Worm (Caenorhabditis elegans): ENCODE data around the gene F57A8.6.
"Not testable (repeated sequence)": the region's sequence is repeated elsewhere in the genome, so short reads cannot be mapped to it uniquely, and the experiment has no call there.

Gene F57A8.6

ce11 chrV:10058748-10059147 lies 14.9 kb downstream of the F57A8.6 start:
- TF ChIP-seq bed-1 (GFP tag; IDR thresholded peaks at IDR 0.05): no peak
- TF ChIP-seq ztf-3 (GFP tag; optimal IDR thresholded peaks at IDR 0.05): no peak
- TF ChIP-seq F33H1.4 (GFP tag; IDR thresholded peaks at IDR 0.05): no peak
- TF ChIP-seq lir-1 (GFP tag; conservative IDR thresholded peaks at IDR 0.05): no peak
- TF ChIP-seq attf-5 (GFP tag; optimal IDR thresholded peaks at IDR 0.05): no peak
- TF ChIP-seq repo-1 (tag; optimal IDR thresholded peaks at IDR 0.05): no peak
- TF ChIP-seq nhr-120 (GFP tag; IDR thresholded peaks at IDR 0.05): no peak
- no peak for TF ChIP-seq fkh-3 (tag; optimal IDR thresholded peaks at IDR 0.05)

- TF ChIP-seq xnd-1 (tag; optimal IDR thresholded peaks at IDR 0.05) (peak; percentile 48), lsl-1 (GFP tag; optimal IDR thresholded peaks at IDR 0.05) (peak; percentile 72), tbx-9 (tag; optimal IDR thresholded peaks at IDR 0.05; ENCODE audit: borderline replicate concordance) (no peak), zim-3 (tag; optimal IDR thresholded peaks at IDR 0.05) (no peak), lir-1 (GFP tag; conservative IDR thresholded peaks at IDR 0.05) (no peak), efl-1 (GFP tag; optimal IDR thresholded peaks at IDR 0.05) (peak; percentile 36), madf-8 (GFP tag; conservative IDR thresholded peaks at IDR 0.05) (peak; percentile 85), dox-1 (GFP tag; IDR thresholded peaks at IDR 0.05) (no peak)
These were observed 18.8 kb downstream of the F57A8.6 start, which contains the start of gene yif-1 for ce11 chrV:10054872-10055271. yif-1 (minus strand) TSS chrV:10054913.

- TF ChIP-seq egl-18 (GFP tag; IDR thresholded peaks at IDR 0.05) (no peak), ztf-28 (GFP tag; IDR thresholded peaks at IDR 0.05) (no peak), nhr-27 (tag; optimal IDR thresholded peaks at IDR 0.05) (no peak), sptf-2 (GFP tag; optimal IDR thresholded peaks at IDR 0.05) (no peak), unc-62 (GFP tag; optimal IDR thresholded peaks at IDR 0.05) (no peak), cebp-1 (GFP tag; IDR thresholded peaks at IDR 0.05) (no peak), cebp-1 (tag; optimal IDR thresholded peaks at IDR 0.05) (no peak), die-1 (tag; optimal IDR thresholded peaks at IDR 0.05) (no peak)
These were observed 21.8 kb downstream of the F57A8.6 start, which contains the start of gene str-118 for ce11 chrV:10051855-10052254. str-118 (plus strand) TSS chrV:10052155.

- TF ChIP-seq K11D2.4 (GFP tag; IDR thresholded peaks at IDR 0.05): peak; percentile 84
- TF ChIP-seq Y53G8AR.9 (GFP tag; conservative IDR thresholded peaks at IDR 0.05): peak; percentile 57; the same call in 1 of the 2 replicates
- peak; percentile 46; the same call in 1 of the 2 replicates for TF ChIP-seq cebp-1 (GFP tag; IDR thresholded peaks at IDR 0.05)
- TF ChIP-seq cebp-1 (tag; optimal IDR thresholded peaks at IDR 0.05): not testable (repeated sequence)
- TF ChIP-seq rcor-1 (GFP tag; IDR thresholded peaks at IDR 0.05): peak; percentile 56; the same call in 1 of the 2 replicates
- TF ChIP-seq attf-6 (GFP tag; IDR thresholded peaks at IDR 0.05): peak; percentile 23; the same call in 1 of the 2 replicates
- peak; percentile 76; the same call in 1 of the 2 replicates for TF ChIP-seq dox-1 (GFP tag; IDR thresholded peaks at IDR 0.05)
- TF ChIP-seq hmg-1.2 (GFP tag; IDR thresholded peaks at IDR 0.05): peak; percentile 79
- TF ChIP-seq Y95B8A.8 (GFP tag; IDR thresholded peaks at IDR 0.05): peak; percentile 60; the same call in 1 of the 2 replicates
- peak; percentile 60; the same call in 1 of the 2 replicates for TF ChIP-seq egrh-3 (GFP tag; IDR thresholded peaks at IDR 0.05)
- TF ChIP-seq xnd-1 (tag; optimal IDR thresholded peaks at IDR 0.05): peak; percentile 57
- peak; percentile 78 for TF ChIP-seq C17E4.6 (GFP tag; IDR thresholded peaks at IDR 0.05)
- TF ChIP-seq C06A6.2 (GFP tag; conservative IDR thresholded peaks at IDR 0.05): peak; percentile 44; the same call in 1 of the 2 replicates
- peak; percentile 94 for TF ChIP-seq madf-6 (GFP tag; IDR thresholded peaks at IDR 0.05)
- TF ChIP-seq bed-1 (GFP tag; IDR thresholded peaks at IDR 0.05): 0 out of 2 replicates have a peak, but pooled peaks have one; percentile 58
- TF ChIP-seq egl-44 (GFP tag; IDR thresholded peaks at IDR 0.05): peak; percentile 63; the same call in 1 of the 2 replicates
- TF ChIP-seq pbrm-1 (GFP tag; IDR thresholded peaks at IDR 0.05): peak; percentile 57; the same call in 1 of the 2 replicates
- peak; percentile 91 for TF ChIP-seq madf-3 (GFP tag; IDR thresholded peaks at IDR 0.05)
- TF ChIP-seq F37B4.10 (GFP tag; IDR thresholded peaks at IDR 0.05): 0 out of 2 replicates have a peak, but pooled peaks have one; percentile 63
- TF ChIP-seq mcd-1 (GFP tag; IDR thresholded peaks at IDR 0.05): peak; percentile 75
- peak; percentile 49; the same call in 1 of the 2 replicates for TF ChIP-seq let-526 (GFP tag; IDR thresholded peaks at IDR 0.05)
- peak; percentile 99 for TF ChIP-seq hsf-1 (GFP tag; IDR thresholded peaks at IDR 0.05)
- TF ChIP-seq F33H1.4 (GFP tag; IDR thresholded peaks at IDR 0.05): peak; percentile 51
- peak; percentile 70 for TF ChIP-seq D2030.7 (GFP tag; IDR thresholded peaks at IDR 0.05)
- 0 out of 2 replicates have a peak, but pooled peaks have one; percentile 30 for TF ChIP-seq ztf-28 (GFP tag; IDR thresholded peaks at IDR 0.05)
- TF ChIP-seq ceh-100 (GFP tag; IDR thresholded peaks at IDR 0.05): peak; percentile 13; the same call in 1 of the 2 replicates
These were observed 24.4 kb downstream of the F57A8.6 start for ce11 chrV:10049192-10049816.

Data from whole organism, young adult.